Fruit fly (Drosophila melanogaster) whole organism, embryonic: ENCODE results near the gene nudE.

Experiments used
- B-H2 ChIP-seq: fragments of 200-800 bp; sonication (Bioruptor generic); optimal IDR thresholded peaks from 2 replicates; lab custom pipeline; 2018; ENCODE audit warnings: missing biosample characterization, mild to moderate bottlenecking, missing genetic modification characterization
- Bdp1 ChIP-seq: fragments of 200-800 bp; sonication (Bioruptor generic); optimal IDR thresholded peaks from 3 replicates; lab custom pipeline; 2016; ENCODE audit warnings: missing biosample characterization, missing genetic modification characterization
- CG11504 ChIP-seq: fragments of 200-800 bp; sonication (Bioruptor generic); optimal IDR thresholded peaks from 3 replicates; lab custom pipeline; 2019; ENCODE audit warnings: missing biosample characterization, mild to moderate bottlenecking, missing genetic modification characterization, moderate library complexity
- CG11560 ChIP-seq: fragments of 200-800 bp; sonication (Bioruptor generic); IDR thresholded peaks from 3 replicates; pipeline ENCODE4 v1.3.6; 2022; ENCODE audit warnings: missing biosample characterization, missing genetic modification characterization
- CG11723 ChIP-seq: fragments of 200-800 bp; sonication (Bioruptor generic); optimal IDR thresholded peaks from 2 replicates; lab custom pipeline; 2017; ENCODE audit warnings: missing biosample characterization, mild to moderate bottlenecking, missing genetic modification characterization
- CG13775 ChIP-seq: fragments of 200-800 bp; sonication (Bioruptor generic); optimal IDR thresholded peaks from 3 replicates; lab custom pipeline; 2017; ENCODE audit warnings: missing biosample characterization, mild to moderate bottlenecking, missing genetic modification characterization
- CG14050 ChIP-seq: fragments of 200-800 bp; sonication (Bioruptor generic); IDR thresholded peaks from 3 replicates; pipeline ENCODE4 v1.3.6; 2022; ENCODE audit warnings: missing biosample characterization, missing genetic modification characterization
- CG15073 ChIP-seq: fragments of 200-800 bp; sonication (Bioruptor generic); optimal IDR thresholded peaks from 2 replicates; lab custom pipeline; 2016; ENCODE audit warnings: missing biosample characterization, missing genetic modification characterization
- CG18619 ChIP-seq: fragments of 200-800 bp; sonication (Bioruptor generic); optimal IDR thresholded peaks from 3 replicates; lab custom pipeline; 2017; ENCODE audit warnings: missing biosample characterization, mild to moderate bottlenecking, missing genetic modification characterization
- CG2129 ChIP-seq: fragments of 200-800 bp; sonication (Bioruptor generic); IDR thresholded peaks from 2 replicates; pipeline ENCODE4 v1.3.6; 2022; ENCODE audit warnings: missing biosample characterization, missing genetic modification characterization; ENCODE audit not compliant: partially characterized antibody
- CG31365 ChIP-seq: fragments of 200-800 bp; sonication (Bioruptor generic); optimal IDR thresholded peaks from 2 replicates; lab custom pipeline; 2018; ENCODE audit warnings: missing biosample characterization, mild to moderate bottlenecking, missing genetic modification characterization
- CG32767 ChIP-seq: fragments of 200-800 bp; sonication (Bioruptor generic); IDR thresholded peaks from 2 replicates; pipeline ENCODE4 v1.3.6; 2022; ENCODE audit warnings: missing biosample characterization, missing genetic modification characterization
- CG6654 ChIP-seq: fragments of 200-800 bp; sonication (Bioruptor generic); optimal IDR thresholded peaks from 2 replicates; lab custom pipeline; 2017; ENCODE audit warnings: missing biosample characterization, mild to moderate bottlenecking, missing genetic modification characterization
- CG7271 ChIP-seq: fragments of 200-800 bp; sonication (Bioruptor generic); optimal IDR thresholded peaks from 2 replicates; lab custom pipeline; 2018; ENCODE audit warnings: missing biosample characterization, mild to moderate bottlenecking, missing genetic modification characterization, moderate library complexity
- CG8290 ChIP-seq, 3 experiments: fragments of 200-800 bp; sonication (Bioruptor generic); optimal IDR thresholded peaks; 2 replicates each; lab custom pipeline; 2016 to 2019; ENCODE audit warnings: missing biosample characterization in 3 of 3, missing genetic modification characterization in 3 of 3, mild to moderate bottlenecking in 2 of 3, moderate library complexity in 1 of 3
- CG9797 ChIP-seq: fragments of 200-800 bp; sonication (Bioruptor generic); optimal IDR thresholded peaks from 3 replicates; lab custom pipeline; 2018; ENCODE audit warnings: missing biosample characterization, mild to moderate bottlenecking, missing genetic modification characterization
- CG9817 ChIP-seq: fragments of 200-800 bp; sonication (Bioruptor generic); optimal IDR thresholded peaks from 2 replicates; lab custom pipeline; 2018; ENCODE audit warnings: missing biosample characterization, mild to moderate bottlenecking, missing genetic modification characterization, moderate library complexity
- H2.0 ChIP-seq: fragments of 200-800 bp; sonication (Bioruptor generic); IDR thresholded peaks from 2 replicates; pipeline ENCODE4 v1.3.6; 2022; ENCODE audit warnings: missing biosample characterization, missing genetic modification characterization
- Hr78 ChIP-seq, 2 experiments: fragments of 200-800 bp in 1 of 2; fragments of >200 bp in 1 of 2; sonication (Bioruptor generic) in 1 of 2; optimal IDR thresholded peaks; 2 replicates each; lab custom pipeline; 2017 to 2019; ENCODE audit warnings: missing biosample characterization in 2 of 2, missing genetic modification characterization in 2 of 2, mild to moderate bottlenecking in 1 of 2, moderate library complexity in 1 of 2
- Hsf ChIP-seq: fragments of 200-800 bp; sonication (Bioruptor generic); optimal IDR thresholded peaks from 3 replicates; lab custom pipeline; 2016; ENCODE audit warnings: missing biosample characterization, missing genetic modification characterization
- Jarid2 ChIP-seq: fragments of 200-800 bp; sonication (Bioruptor generic); optimal IDR thresholded peaks from 3 replicates; lab custom pipeline; 2017; ENCODE audit warnings: mild to moderate bottlenecking, missing biosample characterization, missing genetic modification reagents, missing genetic modification characterization
- Neu2 ChIP-seq: fragments of 200-800 bp; sonication (Bioruptor generic); optimal IDR thresholded peaks from 3 replicates; lab custom pipeline; 2016; ENCODE audit warnings: missing biosample characterization, missing genetic modification characterization, borderline replicate concordance
- NfI ChIP-seq: fragments of 200-800 bp; sonication (Bioruptor generic); optimal IDR thresholded peaks from 3 replicates; lab custom pipeline; 2018; ENCODE audit warnings: missing biosample characterization, mild to moderate bottlenecking, missing genetic modification characterization, moderate library complexity
- Sox102F ChIP-seq: fragments of 200-800 bp; sonication (Bioruptor generic); optimal IDR thresholded peaks from 2 replicates; lab custom pipeline; 2018; ENCODE audit warnings: missing biosample characterization, mild to moderate bottlenecking, missing genetic modification characterization, moderate library complexity
- bsh ChIP-seq, 2 experiments: fragments of 200-800 bp; sonication (Bioruptor generic); optimal IDR thresholded peaks; 2 replicates each; lab custom pipeline; 2017 to 2018; ENCODE audit warnings: mild to moderate bottlenecking in 2 of 2, missing biosample characterization in 2 of 2, missing genetic modification characterization in 2 of 2, moderate library complexity in 1 of 2
- crol ChIP-seq: fragments of 200-800 bp; sonication (Bioruptor generic); IDR thresholded peaks from 2 replicates; pipeline ENCODE4 v1.3.6; 2022; ENCODE audit warnings: missing biosample characterization, missing genetic modification characterization
- dan ChIP-seq: fragments of 200-800 bp; sonication (Bioruptor generic); IDR thresholded peaks from 2 replicates; pipeline ENCODE4 v1.3.6; 2022; ENCODE audit warnings: missing biosample characterization, missing genetic modification characterization
- dysf ChIP-seq: fragments of 200-800 bp; sonication (Bioruptor generic); IDR thresholded peaks from 3 replicates; pipeline ENCODE4 v1.3.6; 2022; ENCODE audit warnings: missing biosample characterization, missing genetic modification characterization
- esg ChIP-seq: fragments of 200-800 bp; sonication (Bioruptor generic); conservative IDR thresholded peaks from 2 replicates; pipeline ENCODE4 v1.3.6; 2022; ENCODE audit warnings: missing biosample characterization, missing genetic modification characterization
- eve ChIP-seq, 2 experiments: fragments of >200 bp; optimal IDR thresholded peaks; 2 replicates each; lab custom pipeline; 2017; ENCODE audit warnings: missing biosample characterization in 2 of 2, missing genetic modification characterization in 2 of 2
- gem ChIP-seq: fragments of 200-800 bp; sonication (Bioruptor generic); optimal IDR thresholded peaks from 2 replicates; lab custom pipeline; 2019; ENCODE audit warnings: missing biosample characterization, mild to moderate bottlenecking, missing genetic modification characterization, moderate library complexity
- hkb ChIP-seq, 2 experiments: fragments of 200-800 bp in 1 of 2; fragments of >200 bp in 1 of 2; sonication (Bioruptor generic) in 1 of 2; IDR thresholded peaks in 1 of 2; optimal IDR thresholded peaks in 1 of 2; 2 replicates each; pipeline versions ENCODE4 v1.3.6 to Lab custom; 2017 to 2022; ENCODE audit warnings: missing biosample characterization in 1 of 2, missing genetic modification characterization in 1 of 2
- ind ChIP-seq: fragments of 200-800 bp; sonication (Bioruptor generic); optimal IDR thresholded peaks from 3 replicates; lab custom pipeline; 2016; ENCODE audit warnings: missing biosample characterization, missing genetic modification characterization
- nau ChIP-seq: fragments of 200-800 bp; sonication (Bioruptor generic); optimal IDR thresholded peaks from 3 replicates; lab custom pipeline; 2017; ENCODE audit warnings: missing biosample characterization, mild to moderate bottlenecking, missing genetic modification characterization, missing genetic modification reagents
- pfk ChIP-seq: fragments of 200-800 bp; sonication (Bioruptor generic); optimal IDR thresholded peaks from 2 replicates; lab custom pipeline; 2018; ENCODE audit warnings: missing biosample characterization, mild to moderate bottlenecking, missing genetic modification characterization, moderate library complexity
- pros ChIP-seq: fragments of 200-800 bp; sonication (Bioruptor generic); optimal IDR thresholded peaks from 3 replicates; lab custom pipeline; 2019; ENCODE audit warnings: missing biosample characterization, mild to moderate bottlenecking, missing genetic modification characterization, moderate library complexity
- ssp ChIP-seq: fragments of 200-800 bp; sonication (Bioruptor generic); IDR thresholded peaks from 2 replicates; pipeline ENCODE4 v1.3.6; 2022; ENCODE audit warnings: missing biosample characterization, missing genetic modification characterization
- zen ChIP-seq: fragments of 200-800 bp; sonication (Bioruptor generic); optimal IDR thresholded peaks from 3 replicates; lab custom pipeline; 2018; ENCODE audit warnings: missing biosample characterization, mild to moderate bottlenecking, missing genetic modification characterization, moderate library complexity
- zen2 ChIP-seq: fragments of 200-800 bp; sonication (Bioruptor generic); IDR thresholded peaks from 3 replicates; pipeline ENCODE4 v1.3.6; 2022; ENCODE audit warnings: missing biosample characterization, missing genetic modification characterization; ENCODE audit not compliant: partially characterized antibody

The nudE gene

DNA sequence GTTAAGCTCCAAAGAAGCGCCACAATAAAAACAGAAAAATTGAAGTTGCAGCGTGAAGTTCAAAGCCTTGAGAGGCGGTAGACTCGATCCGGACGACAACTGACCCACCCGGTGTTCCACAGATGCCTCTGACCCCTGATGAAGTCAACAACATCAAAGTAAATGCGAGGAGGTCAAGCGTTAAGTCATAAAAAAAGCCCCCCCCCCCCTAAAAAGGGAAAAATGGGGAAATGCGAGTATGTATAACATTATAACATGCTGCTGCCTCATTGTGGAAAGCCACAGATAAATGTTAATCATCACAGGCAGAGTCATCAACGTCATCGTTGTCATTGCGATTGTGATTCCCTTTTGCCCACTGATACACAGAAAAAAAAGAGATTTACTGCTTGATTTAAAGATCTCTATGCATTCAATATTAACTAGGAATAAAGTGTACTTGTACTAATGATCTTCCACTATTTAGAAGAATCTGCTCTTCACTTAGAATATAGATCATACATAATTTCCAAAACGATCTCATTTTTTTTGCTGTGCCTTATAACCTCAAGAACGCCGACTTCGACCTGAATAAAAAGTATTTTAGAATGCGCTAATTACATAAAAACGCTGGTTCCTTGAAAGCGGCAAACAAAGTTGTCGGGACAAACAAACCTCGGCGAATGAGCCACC lies 47.9 kb upstream of the nudE start (continued):
- no peak for TF ChIP-seq Neu2 (GFP tag; lab: Kevin White, UChicago)
- TF ChIP-seq CG11560 (tag; lab: Robert Waterston, UW): no peak
- peak; percentile 52; the same call in 1 of the 2 replicates for TF ChIP-seq crol (GFP tag; lab: Robert Waterston, UW)
- no peak for TF ChIP-seq eve (GFP tag; optimal IDR thresholded peaks at IDR 0.05; lab: Kevin White, UChicago)
- TF ChIP-seq CG9817: no peak
- TF ChIP-seq gem: peak; percentile 12
- no peak for TF ChIP-seq esg (GFP tag; lab: Robert Waterston, UW)
- TF ChIP-seq zen2 (GFP tag; lab: Robert Waterston, UW): no peak
- TF ChIP-seq zen (tag; lab: Kevin White, UChicago): no peak
- TF ChIP-seq dysf (GFP tag; lab: Robert Waterston, UW): no peak
- no peak for TF ChIP-seq pfk (GFP tag; lab: Kevin White, UChicago)
- TF ChIP-seq ind (GFP tag; lab: Kevin White, UChicago): no peak
- TF ChIP-seq pros (GFP tag; lab: Kevin White, UChicago): peak; percentile 2
- no peak for TF ChIP-seq CG11723 (GFP tag; lab: Kevin White, UChicago)
- no peak for TF ChIP-seq CG18619 (GFP tag; lab: Kevin White, UChicago)
- TF ChIP-seq bsh (GFP tag; optimal IDR thresholded peaks at IDR 0.05; lab: Kevin White, UChicago): peak in 1 of 2 experiments; percentile 12
- no peak for TF ChIP-seq CG2129 (GFP tag; lab: Robert Waterston, UW)
- no peak for TF ChIP-seq CG7271 (tag; lab: Kevin White, UChicago)
- TF ChIP-seq CG32767 (GFP tag; lab: Robert Waterston, UW): no peak
- TF ChIP-seq CG6654 (GFP tag; lab: Kevin White, UChicago): no peak
- TF ChIP-seq Sox102F: peak; percentile 17
- TF ChIP-seq hkb (optimal IDR thresholded peaks at IDR 0.05; lab: Kevin White, UChicago): no peak
- TF ChIP-seq hkb (GFP tag; IDR thresholded peaks at IDR 0.05; lab: Robert Waterston, UW): no peak
- peak in 1 of 2 experiments; percentile 81 for TF ChIP-seq Hr78 (GFP tag; optimal IDR thresholded peaks at IDR 0.05; lab: Kevin White, UChicago)
- TF ChIP-seq CG11504 (tag; lab: Kevin White, UChicago): peak; percentile 9
- no peak for TF ChIP-seq Hsf
- TF ChIP-seq Jarid2 (GFP tag; lab: Kevin White, UChicago): no peak
- no peak for TF ChIP-seq CG14050 (GFP tag; lab: Robert Waterston, UW)
- no peak for TF ChIP-seq dan (GFP tag; lab: Robert Waterston, UW)
- TF ChIP-seq CG13775 (GFP tag; lab: Kevin White, UChicago): no peak
- no peak for TF ChIP-seq B-H2 (GFP tag; lab: Kevin White, UChicago)
- TF ChIP-seq CG8290 (GFP tag; optimal IDR thresholded peaks at IDR 0.05; lab: Kevin White, UChicago): no peak
- TF ChIP-seq CG8290 (tag; optimal IDR thresholded peaks at IDR 0.05; lab: Kevin White, UChicago): no peak
- TF ChIP-seq H2.0: 0 out of 2 replicates have a peak, but pooled peaks have one; percentile 6
- no peak for TF ChIP-seq CG31365 (tag; lab: Kevin White, UChicago)
- TF ChIP-seq NfI (GFP tag; lab: Kevin White, UChicago): no peak
- TF ChIP-seq CG9797 (GFP tag; lab: Kevin White, UChicago): no peak
- TF ChIP-seq Bdp1 (GFP tag; lab: Kevin White, UChicago): no peak
- TF ChIP-seq ssp (GFP tag; lab: Robert Waterston, UW): no peak
- TF ChIP-seq CG15073 (GFP tag; lab: Kevin White, UChicago): no peak
- no peak for TF ChIP-seq nau (GFP tag; lab: Kevin White, UChicago)
